Worm (Caenorhabditis elegans) whole organism, L2 larva: ENCODE data around the gene dbt-1.

Experiments
- C34F6.9 ChIP-seq: fragments of 150-350 bp; optimal IDR thresholded peaks from 2 replicates; lab custom pipeline; 2014; ENCODE audit warnings: missing biosample characterization, missing genetic modification characterization
- F13H6.1 ChIP-seq: sonication (generic microtip); optimal IDR thresholded peaks from 2 replicates; lab custom pipeline; 2016; ENCODE audit warnings: missing genetic modification characterization, missing compliant biosample characterization
- ZK546.5 ChIP-seq: sonication (generic microtip); optimal IDR thresholded peaks from 2 replicates; lab custom pipeline; 2017; ENCODE audit warnings: missing biosample characterization, missing genetic modification characterization
- alr-1 ChIP-seq: fragments of 150-350 bp; optimal IDR thresholded peaks from 2 replicates; lab custom pipeline; 2014; ENCODE audit warnings: missing biosample characterization, missing genetic modification characterization
- aly-2 ChIP-seq: fragments of 150-350 bp; optimal IDR thresholded peaks from 2 replicates; lab custom pipeline; 2014; ENCODE audit warnings: missing biosample characterization, missing genetic modification characterization
- blmp-1 ChIP-seq: sonication (generic microtip); optimal IDR thresholded peaks from 2 replicates; lab custom pipeline; 2017; ENCODE audit warnings: missing genetic modification characterization, mild to moderate bottlenecking, missing compliant biosample characterization, antibody characterized with exemption, moderate library complexity; ENCODE audit not compliant: insufficient read depth
- ceh-16 ChIP-seq: fragments of 150-350 bp; optimal IDR thresholded peaks from 2 replicates; lab custom pipeline; 2014; ENCODE audit warnings: missing biosample characterization, missing genetic modification characterization
- crh-2 ChIP-seq: sonication (generic microtip); optimal IDR thresholded peaks from 2 replicates; lab custom pipeline; 2017; ENCODE audit warnings: missing biosample characterization, missing genetic modification characterization
- dmd-4 ChIP-seq: sonication (generic microtip); optimal IDR thresholded peaks from 2 replicates; lab custom pipeline; 2017; ENCODE audit warnings: missing biosample characterization, missing genetic modification characterization
- egl-27 ChIP-seq: sonication (generic microtip); optimal IDR thresholded peaks from 3 replicates; lab custom pipeline; 2017; ENCODE audit warnings: missing biosample characterization, missing genetic modification reagents, missing genetic modification characterization
- elt-1 ChIP-seq: fragments of 150-350 bp; optimal IDR thresholded peaks from 2 replicates; lab custom pipeline; 2014; ENCODE audit warnings: missing biosample characterization, missing genetic modification characterization
- fos-1 ChIP-seq: fragments of 150-350 bp; optimal IDR thresholded peaks from 2 replicates; lab custom pipeline; 2014; ENCODE audit warnings: missing biosample characterization, missing genetic modification characterization
- lin-11 ChIP-seq: fragments of 150-350 bp; sonication (generic microtip); optimal IDR thresholded peaks from 2 replicates; lab custom pipeline; 2014; ENCODE audit warnings: missing biosample characterization, missing genetic modification characterization, inconsistent platforms, mixed read lengths
- lin-13 ChIP-seq: fragments of 150-350 bp; optimal IDR thresholded peaks from 2 replicates; lab custom pipeline; 2014; ENCODE audit warnings: missing biosample characterization, missing genetic modification reagents, missing genetic modification characterization
- lin-39 ChIP-seq: fragments of 150-350 bp; optimal IDR thresholded peaks from 2 replicates; lab custom pipeline; 2014; ENCODE audit warnings: missing biosample characterization, missing genetic modification reagents, missing genetic modification characterization
- lsy-2 ChIP-seq, 2 experiments: fragments of 150-350 bp in 1 of 2; sonication (generic microtip) in 1 of 2; optimal IDR thresholded peaks; 2 replicates each; lab custom pipeline; 2014 to 2017; ENCODE audit warnings: missing biosample characterization in 2 of 2, missing genetic modification characterization in 2 of 2
- mab-5 ChIP-seq: fragments of 150-350 bp; optimal IDR thresholded peaks from 2 replicates; lab custom pipeline; 2014; ENCODE audit warnings: missing biosample characterization, missing genetic modification characterization
- mbf-1 ChIP-seq: sonication (generic microtip); optimal IDR thresholded peaks from 2 replicates; lab custom pipeline; 2017; ENCODE audit warnings: missing biosample characterization, missing genetic modification characterization
- nhr-10 ChIP-seq: sonication (generic microtip); optimal IDR thresholded peaks from 2 replicates; lab custom pipeline; 2017; ENCODE audit warnings: missing biosample characterization, missing genetic modification characterization
- nhr-11 ChIP-seq: fragments of 150-350 bp; optimal IDR thresholded peaks from 2 replicates; lab custom pipeline; 2014; ENCODE audit warnings: missing biosample characterization, missing genetic modification characterization
- nhr-12 ChIP-seq: fragments of 150-350 bp; optimal IDR thresholded peaks from 2 replicates; lab custom pipeline; 2014; ENCODE audit warnings: missing biosample characterization, missing genetic modification characterization
- nhr-129 ChIP-seq: fragments of 150-350 bp; optimal IDR thresholded peaks from 2 replicates; lab custom pipeline; 2014; ENCODE audit warnings: missing biosample characterization, missing genetic modification characterization
- nhr-21 ChIP-seq: fragments of 150-350 bp; optimal IDR thresholded peaks from 2 replicates; lab custom pipeline; 2014; ENCODE audit warnings: missing biosample characterization, missing genetic modification characterization
- nhr-237 ChIP-seq: fragments of 150-350 bp; optimal IDR thresholded peaks from 2 replicates; lab custom pipeline; 2014; ENCODE audit warnings: missing biosample characterization, missing genetic modification characterization
- skn-1 ChIP-seq: sonication (generic microtip); optimal IDR thresholded peaks from 2 replicates; lab custom pipeline; 2017; ENCODE audit warnings: missing biosample characterization, missing genetic modification characterization
- sma-3 ChIP-seq: sonication (generic microtip); optimal IDR thresholded peaks from 2 replicates; lab custom pipeline; 2016; ENCODE audit warnings: missing genetic modification reagents, missing genetic modification characterization, missing compliant biosample characterization
- sma-9 ChIP-seq, 2 experiments: fragments of 150-350 bp in 1 of 2; sonication (generic microtip) in 1 of 2; optimal IDR thresholded peaks; 2 replicates each; lab custom pipeline; 2014 to 2016; ENCODE audit warnings: missing genetic modification characterization in 2 of 2, mild to moderate bottlenecking in 1 of 2, missing biosample characterization in 1 of 2, missing compliant biosample characterization in 1 of 2, missing genetic modification reagents in 1 of 2, moderate library complexity in 1 of 2
- snpc-4 ChIP-seq: fragments of 150-350 bp; optimal IDR thresholded peaks from 2 replicates; lab custom pipeline; 2014; ENCODE audit warnings: missing biosample characterization, missing genetic modification characterization
- unc-55 ChIP-seq: fragments of 150-350 bp; sonication (generic microtip); optimal IDR thresholded peaks from 3 replicates; lab custom pipeline; 2014; ENCODE audit warnings: missing biosample characterization, missing genetic modification reagents, missing genetic modification characterization
- unc-62 ChIP-seq: fragments of 150-350 bp; optimal IDR thresholded peaks from 2 replicates; lab custom pipeline; 2014; ENCODE audit warnings: missing biosample characterization, missing genetic modification reagents, missing genetic modification characterization
- ztf-1 ChIP-seq: fragments of 200-800 bp; sonication (Bioruptor generic); conservative IDR thresholded peaks from 2 replicates; pipeline ENCODE4 v1.3.6; 2022; ENCODE audit warnings: missing genetic modification characterization, missing compliant biosample characterization
- ztf-11 ChIP-seq: sonication (generic microtip); optimal IDR thresholded peaks from 2 replicates; lab custom pipeline; 2017; ENCODE audit warnings: missing biosample characterization, missing genetic modification characterization
- ztf-4 ChIP-seq: fragments of 150-350 bp; optimal IDR thresholded peaks from 2 replicates; lab custom pipeline; 2014; ENCODE audit warnings: missing biosample characterization, missing genetic modification characterization

dbt-1 gene

ce11 chrII:7983454-7983853 is 38.4 kb upstream of the dbt-1 start:
- TF ChIP-seq mab-5 (tag; lab: Kevin White, UChicago) (no peak), nhr-21 (no peak), lin-13 (GFP tag; lab: Kevin White, UChicago) (no peak), nhr-10 (tag; lab: Kevin White, UChicago) (no peak), nhr-129 (tag; lab: Kevin White, UChicago) (no peak), crh-2 (tag; lab: Kevin White, UChicago) (no peak), mbf-1 (tag; lab: Kevin White, UChicago) (no peak), ztf-1 (GFP tag; lab: Robert Waterston, UW) (no peak), sma-9 (GFP tag; optimal IDR thresholded peaks at IDR 0.05; lab: Kevin White, UChicago) (no peak), sma-9 (tag; optimal IDR thresholded peaks at IDR 0.05; lab: Kevin White, UChicago) (no peak)

ce11 chrII:7981084-7981483 is 36.1 kb upstream of the dbt-1 start:
- TF ChIP-seq lin-11 (tag; lab: Kevin White, UChicago) (no peak), crh-2 (tag; lab: Kevin White, UChicago) (no peak), nhr-12 (tag; lab: Kevin White, UChicago) (no peak), mab-5 (tag; lab: Kevin White, UChicago) (peak; percentile 60), unc-62 (no peak), unc-55 (GFP tag; lab: Kevin White, UChicago) (peak; percentile 2)

- TF ChIP-seq sma-3 (no peak), mab-5 (tag; lab: Kevin White, UChicago) (no peak), lsy-2 (tag; optimal IDR thresholded peaks at IDR 0.05; lab: Kevin White, UChicago) (peak in 1 of 2 experiments; percentile 24), nhr-21 (peak; percentile 60), C34F6.9 (tag; lab: Kevin White, UChicago) (peak; percentile 8), dmd-4 (tag; lab: Kevin White, UChicago) (peak; percentile 14), aly-2 (tag; lab: Kevin White, UChicago) (no peak)
- TF ChIP-seq, all 48 proteins: peak for 4
Observed at ce11 chrII:7977513-7977912, 32.5 kb upstream of the dbt-1 start.

- TF ChIP-seq nhr-237 (tag; lab: Kevin White, UChicago) (no peak), blmp-1 (tag; lab: Kevin White, UChicago) (no peak)
Observed at ce11 chrII:7976308-7976707, 31.3 kb upstream of the dbt-1 start, which contains the start of gene DH11.5. Gene DH11.5, plus strand, starts transcription at chrII:7976608.

- TF ChIP-seq unc-55 (GFP tag; lab: Kevin White, UChicago), result peak; percentile 7
- TF ChIP-seq snpc-4 (tag; lab: Kevin White, UChicago), result no peak
- no peak for TF ChIP-seq alr-1 (tag; lab: Kevin White, UChicago)
- TF ChIP-seq ztf-11, result no peak
- no peak for TF ChIP-seq elt-1
- no peak for TF ChIP-seq fos-1 (tag; lab: Kevin White, UChicago)
- TF ChIP-seq dmd-4 (tag; lab: Kevin White, UChicago), result no peak
Observed at ce11 chrII:7974189-7974823, 29.3 kb upstream of the dbt-1 start.

- TF ChIP-seq C34F6.9 (tag; lab: Kevin White, UChicago), result peak; percentile 8
- TF ChIP-seq ZK546.5 (tag; lab: Kevin White, UChicago), result no peak
Observed at ce11 chrII:7968393-7968792, 23.4 kb upstream of the dbt-1 start.

ce11 chrII:7962181-7962580 is 17.2 kb upstream of the dbt-1 start:
- TF ChIP-seq aly-2 (tag; lab: Kevin White, UChicago) (no peak), nhr-129 (tag; lab: Kevin White, UChicago) (no peak), ztf-11 (no peak), fos-1 (tag; lab: Kevin White, UChicago) (no peak), skn-1 (tag; lab: Kevin White, UChicago) (no peak), nhr-10 (tag; lab: Kevin White, UChicago) (no peak), ZK546.5 (tag; lab: Kevin White, UChicago) (no peak), lin-39 (tag; lab: Kevin White, UChicago) (no peak), C34F6.9 (tag; lab: Kevin White, UChicago) (no peak), ztf-4 (tag; lab: Kevin White, UChicago) (no peak), nhr-11 (tag; lab: Kevin White, UChicago) (no peak), unc-55 (GFP tag; lab: Kevin White, UChicago) (no peak), ceh-16 (tag; lab: Kevin White, UChicago) (no peak), ztf-1 (GFP tag; lab: Robert Waterston, UW) (no peak), egl-27 (tag; lab: Kevin White, UChicago) (no peak), nhr-237 (tag; lab: Kevin White, UChicago) (no peak), F13H6.1 (no peak)
- TF ChIP-seq, all 48 proteins: peak for 0
